Fruit fly (Drosophila melanogaster) whole organism, wandering third instar larva: ENCODE measurements around the gene stac.

Source experiments
- Abd-B ChIP-seq: fragments of >200 bp; optimal IDR thresholded peaks from 2 replicates; lab custom pipeline; 2017; ENCODE audit warnings: missing biosample characterization, missing genetic modification characterization
- Dfd ChIP-seq: fragments of >200 bp; optimal IDR thresholded peaks from 2 replicates; lab custom pipeline; 2017; ENCODE audit warnings: missing biosample characterization, missing genetic modification characterization
- HLH106 ChIP-seq: fragments of 200-800 bp; optimal IDR thresholded peaks from 3 replicates; lab custom pipeline; 2019; ENCODE audit warnings: missing biosample characterization, mild to moderate bottlenecking, missing genetic modification characterization, moderate library complexity
- Hr83 ChIP-seq: fragments of 200-300 bp; sonication (Bioruptor generic); optimal IDR thresholded peaks from 2 replicates; lab custom pipeline; 2016; ENCODE audit warnings: missing biosample characterization, mild to moderate bottlenecking, missing genetic modification characterization, moderate library complexity; ENCODE audit not compliant: poor library complexity, severe bottlenecking
- Rel ChIP-seq, 2 experiments: fragments of 200-800 bp; sonication (Bioruptor generic) in 1 of 2; optimal IDR thresholded peaks; 2 replicates in 1 of 2; 3 replicates in 1 of 2; lab custom pipeline; 2016 to 2019; ENCODE audit warnings: mild to moderate bottlenecking in 2 of 2, missing biosample characterization in 2 of 2, missing genetic modification characterization in 2 of 2, moderate library complexity in 1 of 2
- br ChIP-seq: fragments of 200-800 bp; sonication (Bioruptor generic); optimal IDR thresholded peaks from 2 replicates; lab custom pipeline; 2016; ENCODE audit warnings: missing biosample characterization, missing genetic modification characterization
- brk ChIP-seq: fragments of 200-800 bp; sonication (Bioruptor generic); optimal IDR thresholded peaks from 2 replicates; lab custom pipeline; 2016; ENCODE audit warnings: missing biosample characterization, mild to moderate bottlenecking, missing genetic modification characterization
- dsf ChIP-seq: sonication (Bioruptor generic); optimal IDR thresholded peaks from 2 replicates; lab custom pipeline; 2016; ENCODE audit warnings: missing biosample characterization, missing genetic modification characterization, borderline replicate concordance
- fru ChIP-seq: fragments of 200-800 bp; sonication (Bioruptor generic); optimal IDR thresholded peaks from 3 replicates; lab custom pipeline; 2016; ENCODE audit warnings: missing biosample characterization, mild to moderate bottlenecking, missing genetic modification characterization
- lola ChIP-seq: fragments of >200 bp; optimal IDR thresholded peaks from 2 replicates; lab custom pipeline; 2017; ENCODE audit warnings: missing biosample characterization, missing genetic modification characterization
- psq ChIP-seq: fragments of 200-800 bp; sonication (Bioruptor generic); optimal IDR thresholded peaks from 3 replicates; lab custom pipeline; 2017; ENCODE audit warnings: missing biosample characterization, mild to moderate bottlenecking, missing genetic modification characterization, moderate library complexity
- sv ChIP-seq: fragments of 200-800 bp; sonication (Bioruptor generic); optimal IDR thresholded peaks from 3 replicates; lab custom pipeline; 2016; ENCODE audit warnings: missing biosample characterization, missing genetic modification characterization
- usp ChIP-seq: fragments of >200 bp; optimal IDR thresholded peaks from 2 replicates; lab custom pipeline; 2017; ENCODE audit warnings: missing biosample characterization, missing genetic modification characterization

DNA sequence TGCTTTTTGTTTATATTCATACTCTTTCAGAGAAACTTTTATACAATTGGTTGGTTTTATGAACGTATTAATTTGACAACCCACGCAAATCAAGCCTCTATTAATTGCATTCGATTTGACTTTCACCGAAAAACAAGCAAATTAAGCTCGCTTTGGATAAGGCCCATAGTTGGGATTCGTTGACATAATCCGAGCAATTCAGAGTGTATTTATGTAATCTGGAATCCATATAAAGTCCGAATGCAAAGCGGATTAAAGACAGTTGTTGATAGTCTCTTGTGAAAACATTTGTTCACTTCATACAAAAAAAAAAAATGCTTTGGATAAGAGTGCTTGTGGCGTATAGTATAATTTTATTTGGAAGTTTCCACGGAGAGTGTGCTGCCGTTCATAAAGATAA lies 46.2 kb downstream of the stac start, which contains the start of gene CG45095:
- no peak for TF ChIP-seq psq (GFP tag; lab: Kevin White, UChicago)
- no peak for TF ChIP-seq br (GFP tag; lab: Kevin White, UChicago)
- TF ChIP-seq dsf (GFP tag; lab: Kevin White, UChicago), result no peak
- TF ChIP-seq HLH106 (tag; lab: Kevin White, UChicago), result no peak
- no peak for TF ChIP-seq usp (GFP tag; lab: Kevin White, UChicago)
- TF ChIP-seq sv (GFP tag; lab: Kevin White, UChicago), result no peak
- no peak for TF ChIP-seq Dfd
- TF ChIP-seq Abd-B (GFP tag; lab: Kevin White, UChicago), result no peak
- no peak for TF ChIP-seq lola
- no peak for TF ChIP-seq Rel (GFP tag; optimal IDR thresholded peaks at IDR 0.05; lab: Kevin White, UChicago)
- no peak for TF ChIP-seq Rel (tag; optimal IDR thresholded peaks at IDR 0.05; lab: Kevin White, UChicago)
- no peak for TF ChIP-seq Hr83 (GFP tag; lab: Kevin White, UChicago)
- no peak for TF ChIP-seq fru (GFP tag; lab: Kevin White, UChicago)
- no peak for TF ChIP-seq brk
